Worm (Caenorhabditis elegans): ENCODE measurements around the gene T28A11.13.

The T28A11.13 gene

ce11 chrV:3276184-3276583, 26.1 kb upstream of the T28A11.13 start:
- TF ChIP-seq ceh-90 (tag; optimal IDR thresholded peaks at IDR 0.05) (no peak), nhr-85 (tag) (no peak), C04F5.9 (tag; optimal IDR thresholded peaks at IDR 0.05) (no peak), nhr-12 (tag; optimal IDR thresholded peaks at IDR 0.05) (no peak), sox-4 (tag; optimal IDR thresholded peaks at IDR 0.05) (no peak), nhr-20 (tag; optimal IDR thresholded peaks at IDR 0.05) (peak; percentile 29), pax-3 (tag; optimal IDR thresholded peaks at IDR 0.05) (no peak), nhr-19 (GFP tag; conservative IDR thresholded peaks at IDR 0.05) (peak; percentile 33; the same call in 1 of the 2 replicates), rnt-1 (tag; optimal IDR thresholded peaks at IDR 0.05) (peak; percentile 49), nhr-71 (tag; optimal IDR thresholded peaks at IDR 0.05) (peak; percentile 71), mab-9 (GFP tag; IDR thresholded peaks at IDR 0.05) (no peak), pag-3 (tag; optimal IDR thresholded peaks at IDR 0.05; ENCODE audit: borderline replicate concordance, insufficient read depth) (no peak), lin-14 (GFP tag; optimal IDR thresholded peaks at IDR 0.05) (peak; percentile 75)

ce11 chrV:3275033-3275432, 25.0 kb upstream of the T28A11.13 start, which contains the start of gene T28A11.3:
Gene T28A11.3 (plus strand): TSS chrV:3275333.
- TF ChIP-seq aha-1 (tag; optimal IDR thresholded peaks at IDR 0.05): no peak
- no peak for TF ChIP-seq ceh-8 (GFP tag; optimal IDR thresholded peaks at IDR 0.05)
- TF ChIP-seq fos-1 (tag; optimal IDR thresholded peaks at IDR 0.05): no peak
- no peak for TF ChIP-seq F16B12.6 (tag; optimal IDR thresholded peaks at IDR 0.05)
- no peak for TF ChIP-seq vab-15 (tag; optimal IDR thresholded peaks at IDR 0.05)
- TF ChIP-seq lin-14 (GFP tag; optimal IDR thresholded peaks at IDR 0.05): no peak
- TF ChIP-seq ceh-88 (GFP tag; IDR thresholded peaks at IDR 0.05): no peak
- TF ChIP-seq mep-1 (tag; optimal IDR thresholded peaks at IDR 0.05): no peak

ce11 chrV:3273577-3274100, 23.6 kb upstream of the T28A11.13 start, which contains the start of gene T28A11.4:
Gene T28A11.4 (plus strand): TSS chrV:3274050.
- no peak for TF ChIP-seq lir-3 (tag; optimal IDR thresholded peaks at IDR 0.05; ENCODE audit: poor library complexity)
- TF ChIP-seq hpl-2 (GFP tag; optimal IDR thresholded peaks at IDR 0.05): no peak
- TF ChIP-seq ceh-8 (GFP tag; optimal IDR thresholded peaks at IDR 0.05): no peak
- no peak for TF ChIP-seq lin-35 (GFP tag; optimal IDR thresholded peaks at IDR 0.05)
- TF ChIP-seq elt-2 (tag; optimal IDR thresholded peaks at IDR 0.05): no peak
- TF ChIP-seq nhr-19 (GFP tag; conservative IDR thresholded peaks at IDR 0.05): no peak
- no peak for TF ChIP-seq jun-1 (tag; optimal IDR thresholded peaks at IDR 0.05)
- no peak for TF ChIP-seq irx-1 (tag; optimal IDR thresholded peaks at IDR 0.05)
- TF ChIP-seq sox-4 (tag; optimal IDR thresholded peaks at IDR 0.05): no peak
- TF ChIP-seq lin-13 (GFP tag; optimal IDR thresholded peaks at IDR 0.05): no peak
- no peak for TF ChIP-seq lin-15B (tag; optimal IDR thresholded peaks at IDR 0.05)
- no peak for TF ChIP-seq snpc-4 (tag; optimal IDR thresholded peaks at IDR 0.05)
- no peak for TF ChIP-seq skn-1 (tag; optimal IDR thresholded peaks at IDR 0.05)
- TF ChIP-seq mdl-1 (tag; optimal IDR thresholded peaks at IDR 0.05): no peak

ce11 chrV:3273156-3273555, 23.1 kb upstream of the T28A11.13 start, which contains the start of gene T28A11.20:
Gene T28A11.20 (minus strand): TSS chrV:3273256.
- no peak for TF ChIP-seq efl-1 (optimal IDR thresholded peaks at IDR 0.05)
- peak in 1 of 2 experiments; percentile 70 for TF ChIP-seq efl-1 (GFP tag; optimal IDR thresholded peaks at IDR 0.05 in 1 of 2)
- TF ChIP-seq sptf-1 (tag; optimal IDR thresholded peaks at IDR 0.05): no peak

ce11 chrV:3269407-3269806, 19.4 kb upstream of the T28A11.13 start, which contains the start of gene T28A11.19:
Gene T28A11.19 (minus strand): TSS chrV:3269514.
- no peak for TF ChIP-seq lir-3 (tag; optimal IDR thresholded peaks at IDR 0.05; ENCODE audit: poor library complexity)
- TF ChIP-seq rnt-1 (tag; optimal IDR thresholded peaks at IDR 0.05): peak; percentile 16
- TF ChIP-seq unc-30 (tag; optimal IDR thresholded peaks at IDR 0.05): no peak

Measured in whole organism, L1 larva.